Fruit fly (Drosophila melanogaster) whole organism, adult: ENCODE data around the gene Lcp65Ab2.

Source experiments
- CG11617 ChIP-seq: fragments of 200-800 bp; sonication (Bioruptor generic); optimal IDR thresholded peaks from 2 replicates; lab custom pipeline; 2017; ENCODE audit warnings: mild to moderate bottlenecking, missing biosample characterization, missing genetic modification reagents, missing genetic modification characterization
- CG12768 ChIP-seq: fragments of 200-800 bp; sonication (Bioruptor generic); optimal IDR thresholded peaks from 2 replicates; lab custom pipeline; 2017; ENCODE audit warnings: missing biosample characterization, missing genetic modification characterization, mild to moderate bottlenecking, moderate library complexity, missing genetic modification reagents
- CG14711 ChIP-seq: fragments of 200-800 bp; sonication (Bioruptor generic); optimal IDR thresholded peaks from 2 replicates; lab custom pipeline; 2018; ENCODE audit warnings: missing biosample characterization, mild to moderate bottlenecking, missing genetic modification characterization, moderate library complexity
- CG1620 ChIP-seq: fragments of 200-800 bp; sonication (Bioruptor generic); optimal IDR thresholded peaks from 2 replicates; lab custom pipeline; 2016; ENCODE audit warnings: missing biosample characterization, missing genetic modification characterization
- CG33017 ChIP-seq: fragments of 200-800 bp; sonication (Bioruptor generic); optimal IDR thresholded peaks from 2 replicates; lab custom pipeline; 2018; ENCODE audit warnings: missing biosample characterization, mild to moderate bottlenecking, missing genetic modification characterization, moderate library complexity
- CG5204 ChIP-seq: fragments of 200-800 bp; sonication (Bioruptor generic); optimal IDR thresholded peaks from 2 replicates; lab custom pipeline; 2016; ENCODE audit warnings: missing biosample characterization, missing genetic modification characterization
- CG7045 ChIP-seq: fragments of 200-800 bp; sonication (Bioruptor generic); optimal IDR thresholded peaks from 2 replicates; lab custom pipeline; 2017; ENCODE audit warnings: missing biosample characterization, mild to moderate bottlenecking, missing genetic modification characterization
- CG7101 ChIP-seq: fragments of 200-800 bp; sonication (Bioruptor generic); optimal IDR thresholded peaks from 2 replicates; lab custom pipeline; 2018; ENCODE audit warnings: missing biosample characterization, mild to moderate bottlenecking, missing genetic modification characterization, moderate library complexity
- Clk ChIP-seq: fragments of 200-800 bp; sonication (Bioruptor generic); optimal IDR thresholded peaks from 2 replicates; lab custom pipeline; 2017; ENCODE audit warnings: missing biosample characterization, missing genetic modification characterization
- Crg-1 ChIP-seq: fragments of 200-800 bp; sonication (Bioruptor generic); optimal IDR thresholded peaks from 2 replicates; lab custom pipeline; 2016; ENCODE audit warnings: missing biosample characterization, missing genetic modification characterization
- Hr96 ChIP-seq: fragments of 200-800 bp; sonication (Bioruptor generic); optimal IDR thresholded peaks from 2 replicates; lab custom pipeline; 2016; ENCODE audit warnings: missing biosample characterization, missing genetic modification characterization
- Mnt ChIP-seq: fragments of 200-800 bp; sonication (Bioruptor generic); optimal IDR thresholded peaks from 2 replicates; lab custom pipeline; 2016; ENCODE audit warnings: missing biosample characterization, mild to moderate bottlenecking, missing genetic modification characterization
- bab1 ChIP-seq: fragments of 200-800 bp; sonication (Bioruptor generic); optimal IDR thresholded peaks from 3 replicates; lab custom pipeline; 2019; ENCODE audit warnings: missing biosample characterization, mild to moderate bottlenecking, missing genetic modification characterization, moderate library complexity
- cic ChIP-seq: fragments of 200-800 bp; sonication (Bioruptor generic); optimal IDR thresholded peaks from 2 replicates; lab custom pipeline; 2017; ENCODE audit warnings: missing biosample characterization, mild to moderate bottlenecking, missing genetic modification characterization, moderate library complexity
- cnc ChIP-seq, 2 experiments: fragments of >200 bp; optimal IDR thresholded peaks; 2 replicates each; lab custom pipeline; 2017
- kay ChIP-seq: fragments of 200-800 bp; sonication (Bioruptor generic); peaks from one replicate; lab custom pipeline; 2016; ENCODE audit warnings: missing biosample characterization, missing genetic modification characterization, borderline replicate concordance
- ovo ChIP-seq: fragments of 200-800 bp; sonication (Bioruptor generic); optimal IDR thresholded peaks from 2 replicates; lab custom pipeline; 2016; ENCODE audit warnings: missing biosample characterization, missing genetic modification characterization
- pad ChIP-seq: fragments of 200-800 bp; sonication (Bioruptor generic); optimal IDR thresholded peaks from 3 replicates; lab custom pipeline; 2017; ENCODE audit warnings: missing biosample characterization, missing genetic modification characterization, mild to moderate bottlenecking, moderate library complexity, missing genetic modification reagents
- tj ChIP-seq: fragments of 200-800 bp; sonication (Bioruptor generic); optimal IDR thresholded peaks from 3 replicates; lab custom pipeline; 2017; ENCODE audit warnings: missing biosample characterization, mild to moderate bottlenecking, missing genetic modification characterization, moderate library complexity
- toe ChIP-seq: fragments of 200-800 bp; sonication (Bioruptor generic); optimal IDR thresholded peaks from 2 replicates; lab custom pipeline; 2016; ENCODE audit warnings: missing biosample characterization, missing genetic modification characterization

Lcp65Ab2 gene

dm6 chr3L:6138586-6138985, 7.9 kb upstream of the Lcp65Ab2 start:
- TF ChIP-seq kay (GFP tag; lab: Kevin White, UChicago) (no peak), CG33017 (tag; lab: Kevin White, UChicago) (no peak), ovo (GFP tag; lab: Kevin White, UChicago) (no peak), CG5204 (GFP tag; lab: Kevin White, UChicago) (no peak), cic (no peak), toe (GFP tag; lab: Kevin White, UChicago) (no peak), bab1 (GFP tag; lab: Kevin White, UChicago) (no peak), CG7045 (no peak), Clk (GFP tag; lab: Kevin White, UChicago) (no peak), CG11617 (GFP tag; lab: Kevin White, UChicago) (no peak), tj (GFP tag; lab: Kevin White, UChicago) (no peak), Crg-1 (GFP tag; lab: Kevin White, UChicago) (no peak), CG14711 (tag; lab: Kevin White, UChicago) (no peak), Hr96 (GFP tag; lab: Kevin White, UChicago) (no peak), CG1620 (no peak)

dm6 chr3L:6139924-6140574, 6.4 kb upstream of the Lcp65Ab2 start, which contains the start of gene Cpr65Av:
Gene Cpr65Av, minus strand, starts transcription at chr3L:6139974.
- TF ChIP-seq cic (no peak), Clk (GFP tag; lab: Kevin White, UChicago) (no peak), ovo (GFP tag; lab: Kevin White, UChicago) (no peak), CG33017 (tag; lab: Kevin White, UChicago) (no peak), toe (GFP tag; lab: Kevin White, UChicago) (no peak), CG7045 (no peak), kay (GFP tag; lab: Kevin White, UChicago) (no peak), CG5204 (GFP tag; lab: Kevin White, UChicago) (no peak), cnc (optimal IDR thresholded peaks at IDR 0.05; lab: Kevin White, UChicago) (no peak), CG12768 (GFP tag; lab: Kevin White, UChicago) (no peak)

dm6 chr3L:6140771-6141472, 5.6 kb upstream of the Lcp65Ab2 start:
- no peak for TF ChIP-seq CG7101 (tag; lab: Kevin White, UChicago)
- no peak for TF ChIP-seq CG5204 (GFP tag; lab: Kevin White, UChicago)
- no peak for TF ChIP-seq toe (GFP tag; lab: Kevin White, UChicago)
- TF ChIP-seq CG1620 = no peak
- TF ChIP-seq CG33017 (tag; lab: Kevin White, UChicago) = no peak
- no peak for TF ChIP-seq cnc (optimal IDR thresholded peaks at IDR 0.05; lab: Kevin White, UChicago)
- no peak for TF ChIP-seq Clk (GFP tag; lab: Kevin White, UChicago)
- no peak for TF ChIP-seq Hr96 (GFP tag; lab: Kevin White, UChicago)
- no peak for TF ChIP-seq CG12768 (GFP tag; lab: Kevin White, UChicago)
- TF ChIP-seq kay (GFP tag; lab: Kevin White, UChicago) = no peak
- no peak for TF ChIP-seq CG7045
- TF ChIP-seq tj (GFP tag; lab: Kevin White, UChicago) = no peak
- no peak for TF ChIP-seq Crg-1 (GFP tag; lab: Kevin White, UChicago)
- TF ChIP-seq CG11617 (GFP tag; lab: Kevin White, UChicago) = no peak
- no peak for TF ChIP-seq pad (GFP tag; lab: Kevin White, UChicago)
- no peak for TF ChIP-seq ovo (GFP tag; lab: Kevin White, UChicago)
- no peak for TF ChIP-seq cic
- no peak for TF ChIP-seq bab1 (GFP tag; lab: Kevin White, UChicago)

DNA sequence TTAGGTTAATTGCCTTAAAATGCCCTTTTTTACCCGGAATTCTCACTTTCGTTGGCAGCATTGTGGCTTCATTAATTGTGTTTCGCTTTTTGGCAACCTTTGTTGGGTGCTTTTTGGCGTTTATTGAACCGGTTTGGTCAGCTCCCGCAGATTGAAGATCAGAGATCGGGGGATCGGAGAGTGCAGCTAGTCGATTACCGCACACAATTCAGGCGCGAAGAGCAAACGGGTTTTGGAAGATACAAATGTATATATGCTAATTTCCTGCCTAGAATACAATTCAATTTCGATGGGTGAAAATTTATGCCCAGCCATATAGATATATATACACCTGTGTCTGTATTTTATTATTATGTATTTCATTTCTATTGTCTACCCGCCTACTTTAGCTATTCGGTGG, 4.9 kb upstream of the Lcp65Ab2 start:
- TF ChIP-seq tj (GFP tag; lab: Kevin White, UChicago) = no peak
- no peak for TF ChIP-seq CG33017 (tag; lab: Kevin White, UChicago)
- TF ChIP-seq CG12768 (GFP tag; lab: Kevin White, UChicago) = no peak
- TF ChIP-seq Clk (GFP tag; lab: Kevin White, UChicago) = no peak
- TF ChIP-seq Hr96 (GFP tag; lab: Kevin White, UChicago) = no peak
- TF ChIP-seq CG14711 (tag; lab: Kevin White, UChicago) = no peak
- TF ChIP-seq pad (GFP tag; lab: Kevin White, UChicago) = no peak
- TF ChIP-seq Mnt (GFP tag; lab: Kevin White, UChicago) = no peak
- no peak for TF ChIP-seq bab1 (GFP tag; lab: Kevin White, UChicago)

DNA sequence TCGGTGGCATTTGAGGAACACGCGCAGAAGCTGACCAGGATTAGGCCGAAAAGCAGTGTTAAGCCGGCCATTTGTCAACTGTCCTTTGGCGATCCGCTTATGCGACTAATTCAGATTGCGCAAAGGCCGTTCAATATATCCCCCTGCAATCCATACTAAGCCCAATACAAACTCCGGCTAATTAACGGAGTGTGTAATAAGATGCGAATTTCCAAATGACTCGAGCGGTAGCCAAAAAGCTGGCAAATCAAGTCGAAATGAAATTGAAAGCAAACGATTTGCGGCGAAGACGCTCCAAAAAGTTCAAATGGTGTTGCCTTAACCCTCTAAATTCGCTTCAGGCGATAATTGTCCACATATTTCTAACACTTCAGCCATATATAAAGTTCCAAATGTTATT, 4.2 kb upstream of the Lcp65Ab2 start, which contains the start of gene Cpr65Aw:
TSS of gene Cpr65Aw (minus strand) at position 101 of the 400 bp plus-strand sequence.
- TF ChIP-seq Hr96 (GFP tag; lab: Kevin White, UChicago) = no peak
- no peak for TF ChIP-seq ovo (GFP tag; lab: Kevin White, UChicago)
- no peak for TF ChIP-seq tj (GFP tag; lab: Kevin White, UChicago)
- no peak for TF ChIP-seq CG7101 (tag; lab: Kevin White, UChicago)
- no peak for TF ChIP-seq pad (GFP tag; lab: Kevin White, UChicago)
- no peak for TF ChIP-seq CG14711 (tag; lab: Kevin White, UChicago)
- TF ChIP-seq CG1620 = no peak
- TF ChIP-seq bab1 (GFP tag; lab: Kevin White, UChicago) = no peak
- no peak for TF ChIP-seq kay (GFP tag; lab: Kevin White, UChicago)
- no peak for TF ChIP-seq CG33017 (tag; lab: Kevin White, UChicago)
- TF ChIP-seq CG5204 (GFP tag; lab: Kevin White, UChicago) = no peak
- no peak for TF ChIP-seq cic
- TF ChIP-seq cnc (optimal IDR thresholded peaks at IDR 0.05; lab: Kevin White, UChicago) = no peak
- TF ChIP-seq Mnt (GFP tag; lab: Kevin White, UChicago) = no peak
- no peak for TF ChIP-seq toe (GFP tag; lab: Kevin White, UChicago)
- TF ChIP-seq Clk (GFP tag; lab: Kevin White, UChicago) = no peak
- no peak for TF ChIP-seq CG7045
- TF ChIP-seq CG11617 (GFP tag; lab: Kevin White, UChicago) = no peak
